Worm (Caenorhabditis elegans): ENCODE measurements around the gene kel-1.

DNA sequence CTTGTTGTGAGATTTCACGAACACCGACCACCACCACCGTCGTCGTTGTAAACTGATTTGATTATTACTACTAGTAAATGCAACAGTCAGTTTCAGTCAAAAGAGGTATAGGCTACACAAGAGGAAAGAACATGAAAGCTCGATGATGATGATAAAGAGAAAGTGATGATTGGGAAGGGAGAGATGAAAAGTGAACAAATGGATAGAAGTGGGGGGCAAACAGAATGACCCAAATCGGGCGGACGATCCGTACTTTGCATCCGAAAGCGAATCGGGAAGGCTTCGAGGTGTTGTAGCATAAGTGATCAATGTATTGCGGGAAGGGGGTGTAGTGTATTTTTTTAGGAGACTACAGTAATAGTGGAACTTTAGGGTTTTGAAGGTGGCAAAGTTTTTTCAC lies 22.0 kb downstream of the kel-1 start:
- TF ChIP-seq zfp-3 (GFP tag; conservative IDR thresholded peaks at IDR 0.05) (no peak), egl-43 (GFP tag; IDR thresholded peaks at IDR 0.05) (no peak), nhr-76 (tag; optimal IDR thresholded peaks at IDR 0.05) (no peak), ztf-11 (tag; optimal IDR thresholded peaks at IDR 0.05) (no peak), snpc-4 (tag; optimal IDR thresholded peaks at IDR 0.05) (no peak), fkh-10 (GFP tag; optimal IDR thresholded peaks at IDR 0.05) (no peak)
